Fruit fly (Drosophila melanogaster): ENCODE data around the gene CG32756.

The CG32756 gene

DNA sequence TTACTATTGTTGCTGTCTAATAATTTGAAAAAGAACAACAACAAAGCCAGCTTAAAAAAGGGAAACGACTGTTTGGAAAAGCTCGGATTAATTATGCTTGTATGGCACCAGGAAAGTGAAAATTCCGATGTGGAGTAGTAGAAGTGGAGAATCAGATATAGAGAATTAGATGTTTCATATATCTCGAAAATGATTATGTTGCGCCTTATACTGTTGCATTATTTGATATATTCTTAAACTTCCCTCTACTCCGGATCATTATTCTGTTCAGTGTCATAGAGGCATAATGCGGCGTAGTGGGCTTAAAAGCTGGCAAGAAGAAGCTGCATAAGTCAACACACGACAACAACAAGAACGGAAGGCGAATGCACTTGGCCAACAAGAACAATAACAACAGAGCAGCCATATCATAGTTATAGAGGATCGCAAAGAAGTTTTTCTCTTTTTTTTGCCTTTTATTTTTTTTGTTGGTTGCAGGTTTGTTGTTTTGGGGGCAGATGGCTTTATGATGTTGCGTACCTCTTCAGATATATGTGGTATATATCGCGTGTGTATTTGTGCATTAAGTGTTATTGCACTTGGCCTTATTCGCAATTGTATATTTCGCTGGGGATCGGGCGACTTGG is 19.6 kb upstream of the CG32756 start (continued):
- TF ChIP-seq ss (GFP tag; optimal IDR thresholded peaks at IDR 0.05), result peak; percentile 72 to 74
- peak; percentile 85 for TF ChIP-seq CG8119 (GFP tag; IDR thresholded peaks at IDR 0.05)
- TF ChIP-seq fd59A (GFP tag; optimal IDR thresholded peaks at IDR 0.05), result peak; percentile 62
- no peak for TF ChIP-seq fkh (GFP tag; optimal IDR thresholded peaks at IDR 0.05)
- TF ChIP-seq Sox14 (GFP tag; optimal IDR thresholded peaks at IDR 0.05), result peak; percentile 67
- TF ChIP-seq esn (GFP tag; optimal IDR thresholded peaks at IDR 0.05), result peak; percentile 14
- TF ChIP-seq CG6792 (GFP tag; optimal IDR thresholded peaks at IDR 0.05), result peak; percentile 55
- peak; percentile 59 for TF ChIP-seq acj6 (GFP tag; optimal IDR thresholded peaks at IDR 0.05)
- TF ChIP-seq CG31627 (GFP tag; optimal IDR thresholded peaks at IDR 0.05), result no peak
- TF ChIP-seq eg (GFP tag; IDR thresholded peaks at IDR 0.05), result peak; percentile 91
- peak; percentile 86 for TF ChIP-seq CG6276 (GFP tag; optimal IDR thresholded peaks at IDR 0.05)
- peak; percentile 29 for TF ChIP-seq Lpt (GFP tag; optimal IDR thresholded peaks at IDR 0.05)
- TF ChIP-seq fd85E (GFP tag; optimal IDR thresholded peaks at IDR 0.05), result peak; percentile 14

DNA sequence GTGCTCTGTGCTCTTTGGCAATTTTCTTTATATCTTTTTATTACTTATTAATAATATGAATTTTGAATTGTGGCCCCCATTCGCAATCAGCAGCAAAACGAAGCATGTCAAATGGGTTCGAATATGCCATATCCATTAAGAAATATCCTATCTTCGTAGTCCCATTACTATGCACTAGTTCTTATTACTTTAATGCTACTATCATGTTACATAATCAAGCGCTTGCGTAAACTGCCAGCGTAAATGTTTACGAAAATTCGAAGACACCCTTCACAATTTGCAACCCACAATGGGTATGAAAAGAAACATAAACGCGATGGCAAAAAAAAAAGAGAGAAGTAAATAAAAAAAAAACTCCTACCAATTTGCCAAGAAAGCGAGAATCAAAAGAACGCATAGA is 18.8 kb upstream of the CG32756 start:
- TF ChIP-seq CG1621 (tag; optimal IDR thresholded peaks at IDR 0.05) (peak; percentile 55), CG4318 (GFP tag; optimal IDR thresholded peaks at IDR 0.05) (peak; percentile 55), CG11762 (GFP tag; optimal IDR thresholded peaks at IDR 0.05; ENCODE audit: insufficient read depth) (peak; percentile 41), Smox (GFP tag; optimal IDR thresholded peaks at IDR 0.05) (peak; percentile 52), Met (GFP tag; optimal IDR thresholded peaks at IDR 0.05) (peak; percentile 67), esn (GFP tag; optimal IDR thresholded peaks at IDR 0.05) (peak; percentile 63), acj6 (GFP tag; optimal IDR thresholded peaks at IDR 0.05) (peak; percentile 78), dsx (GFP tag; optimal IDR thresholded peaks at IDR 0.05; ENCODE audit: poor library complexity, severe bottlenecking) (peak; percentile 57), fd59A (GFP tag; optimal IDR thresholded peaks at IDR 0.05) (peak; percentile 53), cyc (GFP tag; optimal IDR thresholded peaks at IDR 0.05) (peak; percentile 52), CG6808 (GFP tag; optimal IDR thresholded peaks at IDR 0.05) (peak; percentile 3), Blimp-1 (GFP tag; optimal IDR thresholded peaks at IDR 0.05) (no peak), CG31627 (GFP tag; optimal IDR thresholded peaks at IDR 0.05) (peak; percentile 59), CG9139 (GFP tag; optimal IDR thresholded peaks at IDR 0.05) (no peak), CG11294 (GFP tag; IDR thresholded peaks at IDR 0.05) (no peak), CG32006 (GFP tag; optimal IDR thresholded peaks at IDR 0.05) (peak; percentile 81), CG8119 (GFP tag; IDR thresholded peaks at IDR 0.05) (peak; percentile 75), Gug (GFP tag; IDR thresholded peaks at IDR 0.05) (peak; percentile 46), Eip75B (GFP tag; optimal IDR thresholded peaks at IDR 0.05) (peak; percentile 10), CG7368 (GFP tag; optimal IDR thresholded peaks at IDR 0.05) (peak; percentile 65), CG34406 (GFP tag; optimal IDR thresholded peaks at IDR 0.05) (peak; percentile 54), dac (GFP tag; optimal IDR thresholded peaks at IDR 0.05) (peak; percentile 64), Eip93F (GFP tag; optimal IDR thresholded peaks at IDR 0.05) (no peak), Hr38 (GFP tag; optimal IDR thresholded peaks at IDR 0.05) (no peak), CG6854 (GFP tag; optimal IDR thresholded peaks at IDR 0.05) (no peak), Ets21C (GFP tag; optimal IDR thresholded peaks at IDR 0.05) (peak; percentile 34), vri (GFP tag; optimal IDR thresholded peaks at IDR 0.05) (peak; percentile 32), CG11902 (GFP tag; optimal IDR thresholded peaks at IDR 0.05) (peak; percentile 38), Sox14 (GFP tag; optimal IDR thresholded peaks at IDR 0.05) (peak; percentile 68), CG16779 (tag; optimal IDR thresholded peaks at IDR 0.05) (no peak), CG6163 (GFP tag; IDR thresholded peaks at IDR 0.05) (peak; percentile 80), Eip78C (GFP tag) (peak; percentile 85), net (GFP tag; optimal IDR thresholded peaks at IDR 0.05) (peak; percentile 63), CG3032 (tag; optimal IDR thresholded peaks at IDR 0.05) (peak; percentile 60), CG10669 (GFP tag; optimal IDR thresholded peaks at IDR 0.05) (peak; percentile 67), eg (GFP tag; IDR thresholded peaks at IDR 0.05) (peak; percentile 65), CG10631 (GFP tag; optimal IDR thresholded peaks at IDR 0.05) (peak; percentile 76), ss (GFP tag; optimal IDR thresholded peaks at IDR 0.05) (no peak), pdm3 (GFP tag; optimal IDR thresholded peaks at IDR 0.05) (peak; percentile 85), CG15336 (GFP tag; IDR thresholded peaks at IDR 0.05) (peak; percentile 81), salr (GFP tag; optimal IDR thresholded peaks at IDR 0.05) (peak; percentile 65 to 68), Hr39 (GFP tag; optimal IDR thresholded peaks at IDR 0.05) (peak; percentile 72), Hr4 (GFP tag; optimal IDR thresholded peaks at IDR 0.05) (peak; percentile 54)

All from whole organism, prepupa.